Fruit fly (Drosophila melanogaster) whole organism, prepupa: ENCODE results near the gene rdgA.
A peak's percentile ranks its signal among the peaks of the same experiment; 100 is the strongest.

Source experiments
- CG10631 ChIP-seq: fragments of 200-800 bp; sonication (Bioruptor generic); optimal IDR thresholded peaks from 2 replicates; lab custom pipeline; 2016; ENCODE audit warnings: missing biosample characterization, missing genetic modification characterization
- CG11294 ChIP-seq: fragments of 200-800 bp; sonication (Bioruptor generic); IDR thresholded peaks from 2 replicates; pipeline ENCODE4 v1.3.6; 2022; ENCODE audit warnings: missing biosample characterization, missing genetic modification characterization
- CG11762 ChIP-seq: fragments of 200-800 bp; sonication (Bioruptor generic); optimal IDR thresholded peaks from 3 replicates; lab custom pipeline; 2016; ENCODE audit warnings: missing biosample characterization, missing genetic modification characterization; ENCODE audit not compliant: insufficient read depth
- CG15336 ChIP-seq: fragments of 200-800 bp; sonication (Bioruptor generic); IDR thresholded peaks from 2 replicates; pipeline ENCODE4 v1.3.6; 2022; ENCODE audit warnings: missing biosample characterization, missing genetic modification characterization
- CG16779 ChIP-seq: fragments of 200-800 bp; sonication (Bioruptor generic); optimal IDR thresholded peaks from 3 replicates; lab custom pipeline; 2017; ENCODE audit warnings: missing biosample characterization, mild to moderate bottlenecking, missing genetic modification characterization
- CG3032 ChIP-seq: fragments of 200-800 bp; optimal IDR thresholded peaks from 2 replicates; lab custom pipeline; 2019; ENCODE audit warnings: missing biosample characterization, mild to moderate bottlenecking, missing genetic modification characterization, moderate library complexity
- CG32006 ChIP-seq: fragments of 200-800 bp; sonication (Bioruptor generic); optimal IDR thresholded peaks from 3 replicates; lab custom pipeline; 2017; ENCODE audit warnings: missing biosample characterization, mild to moderate bottlenecking, missing genetic modification characterization
- CG3919 ChIP-seq: fragments of 200-800 bp; sonication (Bioruptor generic); optimal IDR thresholded peaks from 3 replicates; lab custom pipeline; 2016; ENCODE audit warnings: missing biosample characterization, missing genetic modification characterization
- CG4318 ChIP-seq: fragments of 200-800 bp; sonication (Bioruptor generic); optimal IDR thresholded peaks from 3 replicates; lab custom pipeline; 2017; ENCODE audit warnings: missing biosample characterization, mild to moderate bottlenecking, missing genetic modification characterization
- CG6163 ChIP-seq: fragments of 200-800 bp; sonication (Bioruptor generic); IDR thresholded peaks from 3 replicates; pipeline ENCODE4 v1.3.6; 2022; ENCODE audit warnings: missing biosample characterization, missing genetic modification characterization
- CG6792 ChIP-seq: fragments of 200-800 bp; sonication (Bioruptor generic); optimal IDR thresholded peaks from 3 replicates; lab custom pipeline; 2016; ENCODE audit warnings: missing biosample characterization, missing genetic modification characterization
- CG6854 ChIP-seq: fragments of 200-800 bp; sonication (Bioruptor generic); optimal IDR thresholded peaks from 2 replicates; lab custom pipeline; 2017; ENCODE audit warnings: missing biosample characterization, mild to moderate bottlenecking, missing genetic modification characterization
- CG8119 ChIP-seq: fragments of 200-800 bp; sonication (Bioruptor generic); IDR thresholded peaks from 3 replicates; pipeline ENCODE4 v1.3.6; 2022; ENCODE audit warnings: missing biosample characterization, missing genetic modification characterization
- CG8319 ChIP-seq: fragments of 200-800 bp; sonication (Bioruptor generic); optimal IDR thresholded peaks from 3 replicates; lab custom pipeline; 2016; ENCODE audit warnings: missing biosample characterization, missing genetic modification characterization
- Eip75B ChIP-seq: fragments of 200-800 bp; sonication (Bioruptor generic); optimal IDR thresholded peaks from 3 replicates; lab custom pipeline; 2016; ENCODE audit warnings: missing biosample characterization, missing genetic modification characterization
- Eip78C ChIP-seq: fragments of 200-800 bp; sonication (Bioruptor generic); peaks from one replicate; lab custom pipeline; 2016; ENCODE audit warnings: missing biosample characterization, missing genetic modification characterization
- Ets96B ChIP-seq: fragments of 200-800 bp; optimal IDR thresholded peaks from 2 replicates; lab custom pipeline; 2019; ENCODE audit warnings: missing biosample characterization, mild to moderate bottlenecking, missing genetic modification characterization, moderate library complexity
- Gug ChIP-seq: fragments of 200-800 bp; sonication (Bioruptor generic); IDR thresholded peaks from 2 replicates; pipeline ENCODE4 v1.3.6; 2022; ENCODE audit warnings: missing biosample characterization, missing genetic modification characterization
- Hr38 ChIP-seq: sonication (Bioruptor generic); optimal IDR thresholded peaks from 2 replicates; lab custom pipeline; 2016; ENCODE audit warnings: missing biosample characterization, missing genetic modification characterization
- Lpt ChIP-seq: fragments of 200-800 bp; sonication (Bioruptor generic); optimal IDR thresholded peaks from 3 replicates; lab custom pipeline; 2016; ENCODE audit warnings: missing biosample characterization, missing genetic modification characterization
- Met ChIP-seq: fragments of 200-800 bp; sonication (Bioruptor generic); optimal IDR thresholded peaks from 3 replicates; lab custom pipeline; 2016; ENCODE audit warnings: missing biosample characterization, missing genetic modification characterization
- OdsH ChIP-seq: fragments of 200-800 bp; sonication (Bioruptor generic); optimal IDR thresholded peaks from 3 replicates; lab custom pipeline; 2016; ENCODE audit warnings: missing biosample characterization, missing genetic modification characterization
- Smox ChIP-seq: fragments of 200-800 bp; sonication (Bioruptor generic); optimal IDR thresholded peaks from 3 replicates; lab custom pipeline; 2016; ENCODE audit warnings: missing biosample characterization, missing genetic modification characterization
- achi ChIP-seq: fragments of 200-800 bp; sonication (Bioruptor generic); optimal IDR thresholded peaks from 3 replicates; lab custom pipeline; 2016; ENCODE audit warnings: missing biosample characterization, missing genetic modification characterization
- acj6 ChIP-seq: fragments of 200-800 bp; sonication (Bioruptor generic); optimal IDR thresholded peaks from 3 replicates; lab custom pipeline; 2016; ENCODE audit warnings: missing biosample characterization, missing genetic modification characterization
- cyc ChIP-seq: fragments of 200-800 bp; sonication (Bioruptor generic); optimal IDR thresholded peaks from 3 replicates; lab custom pipeline; 2016; ENCODE audit warnings: missing biosample characterization, missing genetic modification characterization
- dac ChIP-seq: fragments of 200-800 bp; sonication (Bioruptor generic); optimal IDR thresholded peaks from 2 replicates; lab custom pipeline; 2017; ENCODE audit warnings: missing biosample characterization, mild to moderate bottlenecking, missing genetic modification characterization
- dsx ChIP-seq: fragments of 200-800 bp; optimal IDR thresholded peaks from 3 replicates; lab custom pipeline; 2019; ENCODE audit warnings: missing biosample characterization, mild to moderate bottlenecking, missing genetic modification characterization, moderate library complexity; ENCODE audit not compliant: poor library complexity, severe bottlenecking
- eg ChIP-seq: fragments of 200-800 bp; sonication (Bioruptor generic); IDR thresholded peaks from 3 replicates; pipeline ENCODE4 v1.3.6; 2022; ENCODE audit warnings: missing biosample characterization, missing genetic modification characterization
- esn ChIP-seq: fragments of 200-800 bp; sonication (Bioruptor generic); optimal IDR thresholded peaks from 2 replicates; lab custom pipeline; 2016; ENCODE audit warnings: missing biosample characterization, mild to moderate bottlenecking, missing genetic modification characterization, moderate library complexity
- fd59A ChIP-seq: fragments of 200-800 bp; sonication (Bioruptor generic); optimal IDR thresholded peaks from 2 replicates; lab custom pipeline; 2017; ENCODE audit warnings: missing biosample characterization, mild to moderate bottlenecking, missing genetic modification characterization, missing genetic modification reagents
- fd85E ChIP-seq: fragments of 200-800 bp; sonication (Bioruptor generic); optimal IDR thresholded peaks from 3 replicates; lab custom pipeline; 2016; ENCODE audit warnings: missing biosample characterization, missing genetic modification characterization
- fkh ChIP-seq: fragments of 200-800 bp; sonication (Bioruptor generic); optimal IDR thresholded peaks from 3 replicates; lab custom pipeline; 2017; ENCODE audit warnings: missing biosample characterization, mild to moderate bottlenecking, missing genetic modification characterization, moderate library complexity
- lz ChIP-seq: fragments of 200-800 bp; sonication (Bioruptor generic); optimal IDR thresholded peaks from 3 replicates; lab custom pipeline; 2016; ENCODE audit warnings: missing biosample characterization, missing genetic modification characterization
- pdm3 ChIP-seq: fragments of 200-800 bp; sonication (Bioruptor generic); optimal IDR thresholded peaks from 3 replicates; lab custom pipeline; 2016; ENCODE audit warnings: missing biosample characterization, missing genetic modification characterization
- vri ChIP-seq: fragments of 200-800 bp; sonication (Bioruptor generic); optimal IDR thresholded peaks from 3 replicates; lab custom pipeline; 2016; ENCODE audit warnings: missing biosample characterization, mild to moderate bottlenecking, missing genetic modification characterization

Gene rdgA

dm6 chrX:8896080-8896479 lies 10.8 kb upstream of the rdgA start (continued):
- TF ChIP-seq pdm3 (GFP tag; lab: Kevin White, UChicago) (peak; percentile 91), CG3032 (tag; lab: Kevin White, UChicago) (peak; percentile 85), lz (peak; percentile 88), Gug (GFP tag; lab: Robert Waterston, UW) (peak; percentile 95), vri (GFP tag; lab: Kevin White, UChicago) (peak; percentile 83), CG10631 (GFP tag; lab: Kevin White, UChicago) (peak; percentile 92), Met (peak; percentile 92), OdsH (GFP tag; lab: Kevin White, UChicago) (peak; percentile 95), Hr38 (no peak), achi (GFP tag; lab: Kevin White, UChicago) (peak; percentile 92), CG4318 (GFP tag; lab: Kevin White, UChicago) (peak; percentile 93), CG11294 (GFP tag; lab: Robert Waterston, UW) (peak; percentile 96), Eip75B (peak; percentile 85), cyc (GFP tag; lab: Kevin White, UChicago) (peak; percentile 89), Eip78C (GFP tag; lab: Kevin White, UChicago) (peak; percentile 97), Smox (GFP tag; lab: Kevin White, UChicago) (peak; percentile 88), fd59A (peak; percentile 85), dsx (GFP tag; lab: Kevin White, UChicago) (peak; percentile 86)
- TF ChIP-seq, all 60 proteins: peak for 59

dm6 chrX:8896845-8897775 lies 9.8 kb upstream of the rdgA start:
- TF ChIP-seq CG15336 (GFP tag; lab: Robert Waterston, UW) (peak; percentile 61), Ets96B (no peak), CG6854 (GFP tag; lab: Kevin White, UChicago) (no peak), CG32006 (GFP tag; lab: Kevin White, UChicago) (peak; percentile 48), Eip78C (GFP tag; lab: Kevin White, UChicago) (peak; percentile 45), Smox (GFP tag; lab: Kevin White, UChicago) (no peak), Met (no peak), CG10631 (GFP tag; lab: Kevin White, UChicago) (peak; percentile 37), dsx (GFP tag; lab: Kevin White, UChicago) (peak; percentile 16), esn (GFP tag; lab: Kevin White, UChicago) (no peak), CG6792 (GFP tag; lab: Kevin White, UChicago) (no peak), CG8319 (GFP tag; lab: Kevin White, UChicago) (no peak), CG16779 (tag; lab: Kevin White, UChicago) (no peak), CG3919 (GFP tag; lab: Kevin White, UChicago) (no peak), CG6163 (0 out of 3 replicates have a peak, but pooled peaks have one; percentile 9), acj6 (GFP tag; lab: Kevin White, UChicago) (peak; percentile 11), CG8119 (GFP tag; lab: Robert Waterston, UW) (peak; percentile 45; the same call in 1 of the 3 replicates), CG11762 (GFP tag; lab: Kevin White, UChicago) (no peak), lz (no peak), fkh (GFP tag; lab: Kevin White, UChicago) (peak; percentile 65), dac (GFP tag; lab: Kevin White, UChicago) (no peak), fd85E (no peak), pdm3 (GFP tag; lab: Kevin White, UChicago) (peak; percentile 3), OdsH (GFP tag; lab: Kevin White, UChicago) (peak; percentile 8), CG4318 (GFP tag; lab: Kevin White, UChicago) (no peak), eg (0 out of 3 replicates have a peak, but pooled peaks have one; percentile 19), Lpt (GFP tag; lab: Kevin White, UChicago) (no peak), vri (GFP tag; lab: Kevin White, UChicago) (peak; percentile 1), achi (GFP tag; lab: Kevin White, UChicago) (peak; percentile 10)
